Fruit fly (Drosophila melanogaster) whole organism: ENCODE measurements around the gene ppl.

Source experiments
- CG8478 ChIP-seq: fragments of >200 bp; optimal IDR thresholded peaks from 2 replicates; lab custom pipeline; 2018; ENCODE audit warnings: inconsistent platforms
- Dll ChIP-seq: fragments of >200 bp; optimal IDR thresholded peaks from 2 replicates; lab custom pipeline; 2017
- EcR ChIP-seq, 2 experiments: fragments of >200 bp; optimal IDR thresholded peaks; 2 replicates each; lab custom pipeline; 2017; ENCODE audit warnings: missing biosample characterization in 2 of 2, missing genetic modification characterization in 2 of 2, missing genetic modification reagents in 2 of 2
- pan ChIP-seq: fragments of >200 bp; optimal IDR thresholded peaks from 2 replicates; lab custom pipeline; 2017
- psq ChIP-seq: fragments of >200 bp; optimal IDR thresholded peaks from 2 replicates; lab custom pipeline; 2017
- usp ChIP-seq: fragments of >200 bp; optimal IDR thresholded peaks from 2 replicates; lab custom pipeline; 2017; ENCODE audit warnings: missing biosample characterization, missing genetic modification characterization, mixed read lengths

Gene ppl

DNA sequence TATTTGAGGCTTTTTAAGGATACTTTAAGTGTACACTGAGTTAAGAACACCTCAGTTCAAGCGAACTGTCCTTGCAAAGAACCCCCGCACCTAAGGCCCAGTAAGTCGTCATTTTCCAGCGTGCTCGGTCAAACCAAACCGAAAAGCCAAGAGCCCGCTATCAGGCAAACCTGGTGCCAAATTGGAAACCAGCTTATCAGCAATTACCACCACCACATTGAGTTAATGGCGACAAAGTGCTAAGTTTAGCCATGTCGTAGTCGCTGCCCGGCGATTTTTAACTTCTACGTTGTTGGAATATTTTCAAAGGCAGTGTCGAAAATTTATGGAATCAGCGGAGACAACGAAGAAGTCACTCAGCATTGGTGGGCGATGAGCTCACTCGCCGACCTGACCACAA is 1.4 kb upstream of the ppl start:
- TF ChIP-seq Dll (lab: Kevin White, UChicago) (no peak), CG8478 (no peak), pan (lab: Kevin White, UChicago) (no peak), EcR (GFP tag; optimal IDR thresholded peaks at IDR 0.05; lab: Kevin White, UChicago) (no peak), usp (GFP tag; lab: Kevin White, UChicago) (no peak), psq (lab: Kevin White, UChicago) (no peak)

DNA sequence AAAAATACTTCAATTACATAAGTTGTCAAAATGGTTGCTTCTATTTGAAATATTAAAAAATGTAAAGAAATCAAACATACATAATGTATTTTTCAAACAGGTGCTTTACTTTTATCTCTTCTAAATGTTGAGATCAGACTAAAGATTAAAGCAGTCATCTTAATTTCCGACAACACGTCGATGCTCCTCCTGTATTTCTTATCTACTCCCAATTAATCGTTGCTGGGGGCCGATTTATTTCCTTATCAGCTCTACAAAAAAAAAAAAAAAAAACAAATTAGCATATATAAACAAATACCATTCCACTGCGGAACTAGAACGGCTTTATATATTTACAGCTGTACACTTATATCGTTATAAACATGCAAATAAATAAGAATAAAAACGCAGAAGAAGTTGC is 400 bp upstream of the ppl start:
- no peak for TF ChIP-seq psq (lab: Kevin White, UChicago)
- no peak for TF ChIP-seq EcR (GFP tag; optimal IDR thresholded peaks at IDR 0.05; lab: Kevin White, UChicago)
- TF ChIP-seq pan (lab: Kevin White, UChicago), result no peak
- no peak for TF ChIP-seq CG8478
- no peak for TF ChIP-seq usp (GFP tag; lab: Kevin White, UChicago)
- no peak for TF ChIP-seq Dll (lab: Kevin White, UChicago)

DNA sequence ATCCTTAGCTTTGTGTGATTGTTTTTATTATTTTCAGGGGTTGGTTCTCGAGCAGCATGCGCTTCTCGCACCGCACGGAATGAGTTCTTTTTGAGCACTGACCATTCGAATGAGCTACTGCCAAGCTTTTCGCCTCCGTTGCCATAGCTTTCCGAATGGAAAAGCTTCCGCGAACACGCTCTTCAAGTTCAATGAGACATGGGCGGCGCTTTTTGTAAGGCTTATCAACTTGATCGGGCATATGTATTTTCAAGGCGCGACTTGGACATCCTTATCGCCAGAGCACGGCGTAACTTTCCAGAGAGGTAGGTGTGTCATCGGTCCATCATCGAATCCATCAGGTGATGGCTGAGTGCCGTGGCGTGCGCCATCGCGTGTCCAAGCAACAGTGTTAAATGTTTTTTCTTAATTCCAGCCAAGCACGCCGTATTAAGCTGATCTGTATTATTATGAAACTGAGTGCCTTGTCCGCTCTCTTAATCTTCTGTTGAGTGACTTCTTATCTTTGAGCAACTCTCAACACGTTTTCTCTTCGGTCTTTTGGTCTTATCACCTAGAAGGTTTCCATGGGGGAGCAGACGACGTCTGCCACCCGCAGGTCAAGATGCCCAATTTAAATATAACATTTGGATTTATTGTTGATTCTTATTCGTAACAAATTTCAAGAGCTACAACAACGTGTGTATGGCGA is 1.3 kb downstream of the ppl start, which contains the start of gene AcCoAS:
Gene AcCoAS, minus strand, starts transcription at position 368 of the 691 bp plus-strand sequence.
- TF ChIP-seq usp (GFP tag; lab: Kevin White, UChicago) (no peak), pan (lab: Kevin White, UChicago) (no peak), EcR (GFP tag; optimal IDR thresholded peaks at IDR 0.05; lab: Kevin White, UChicago) (no peak), CG8478 (no peak), Dll (lab: Kevin White, UChicago) (no peak), psq (lab: Kevin White, UChicago) (no peak)

DNA sequence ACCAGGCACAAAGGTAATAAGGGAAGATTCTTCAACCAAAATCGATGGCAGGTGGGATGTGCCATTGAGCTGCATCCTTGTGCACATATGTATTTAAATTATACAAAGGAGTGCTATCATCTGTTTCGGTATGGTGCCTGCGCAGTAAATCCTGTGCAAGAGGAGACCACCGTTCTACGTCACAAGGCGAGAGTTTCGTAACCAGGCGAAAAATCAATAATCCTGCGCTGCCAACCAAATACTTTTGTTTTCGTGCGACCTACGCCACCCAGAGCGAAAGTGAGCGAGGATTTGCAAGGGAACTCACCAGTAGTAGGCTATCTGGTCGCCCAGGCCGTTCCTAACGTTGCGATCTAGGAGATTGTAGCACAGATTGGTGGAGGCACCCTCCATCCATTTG is 2.1 kb downstream of the ppl start:
- TF ChIP-seq CG8478, result no peak
- no peak for TF ChIP-seq Dll (lab: Kevin White, UChicago)
- no peak for TF ChIP-seq usp (GFP tag; lab: Kevin White, UChicago)
- TF ChIP-seq pan (lab: Kevin White, UChicago), result no peak
- TF ChIP-seq psq (lab: Kevin White, UChicago), result no peak
- TF ChIP-seq EcR (GFP tag; optimal IDR thresholded peaks at IDR 0.05; lab: Kevin White, UChicago), result no peak

DNA sequence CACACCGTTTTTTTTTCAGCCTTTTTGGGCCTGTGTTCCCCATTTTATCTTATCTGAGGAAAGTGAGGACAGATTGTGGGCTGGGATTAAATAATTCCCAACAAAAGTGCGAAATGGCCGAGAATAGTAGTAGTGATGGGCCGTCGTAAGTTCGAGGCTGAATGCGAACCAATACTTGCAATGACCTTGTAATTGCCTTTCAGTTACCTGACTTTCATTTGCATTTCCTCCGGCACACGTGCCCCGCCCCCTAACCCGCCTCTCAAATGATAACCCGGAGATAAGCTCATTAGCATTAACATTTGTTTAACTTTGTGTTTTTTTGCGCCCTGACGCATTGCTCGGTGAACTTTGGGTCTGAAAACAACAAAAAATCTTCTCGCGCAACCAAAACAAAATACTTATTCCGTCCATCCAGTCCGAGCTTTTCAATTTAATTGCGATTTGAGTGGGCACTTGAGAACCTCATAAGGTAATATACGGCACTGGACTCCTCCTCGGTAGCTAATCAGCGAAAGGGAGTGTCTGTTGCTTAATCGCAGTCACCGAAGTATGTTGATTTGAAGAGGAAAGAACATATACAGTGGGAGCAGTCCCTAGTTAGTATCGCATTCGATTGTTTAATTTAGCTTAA is 3.3 kb downstream of the ppl start:
- no peak for TF ChIP-seq usp (GFP tag; lab: Kevin White, UChicago)
- TF ChIP-seq EcR (GFP tag; optimal IDR thresholded peaks at IDR 0.05; lab: Kevin White, UChicago), result no peak
- TF ChIP-seq CG8478, result no peak
- no peak for TF ChIP-seq Dll (lab: Kevin White, UChicago)
- no peak for TF ChIP-seq pan (lab: Kevin White, UChicago)
- no peak for TF ChIP-seq psq (lab: Kevin White, UChicago)

dm6 chr3L:21276296-21277257 is 4.7 kb downstream of the ppl start:
- TF ChIP-seq Dll (lab: Kevin White, UChicago) (no peak), usp (GFP tag; lab: Kevin White, UChicago) (no peak), CG8478 (no peak), psq (lab: Kevin White, UChicago) (no peak), EcR (GFP tag; optimal IDR thresholded peaks at IDR 0.05; lab: Kevin White, UChicago) (no peak), pan (lab: Kevin White, UChicago) (no peak)

DNA sequence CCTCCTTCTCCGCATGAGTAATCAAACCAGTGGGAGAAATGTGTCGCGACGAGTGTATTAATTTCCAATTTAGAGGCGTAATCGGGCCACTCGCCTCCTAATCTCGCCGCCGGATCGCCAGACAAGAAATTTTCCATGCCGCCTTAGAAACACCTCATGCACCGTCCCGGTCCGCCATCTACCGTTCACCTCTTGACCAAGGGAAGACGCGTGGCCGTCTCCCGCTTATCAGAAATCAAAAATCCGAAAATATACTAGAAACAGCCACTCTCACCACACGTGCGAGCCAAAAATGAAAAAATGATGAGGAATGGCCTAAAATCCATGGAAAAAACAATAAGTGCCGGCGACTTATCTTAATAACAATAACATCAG is 5.4 kb downstream of the ppl start:
- TF ChIP-seq CG8478 (no peak), EcR (GFP tag; optimal IDR thresholded peaks at IDR 0.05; lab: Kevin White, UChicago) (no peak), usp (GFP tag; lab: Kevin White, UChicago) (no peak), pan (lab: Kevin White, UChicago) (no peak), Dll (lab: Kevin White, UChicago) (no peak), psq (lab: Kevin White, UChicago) (no peak)

DNA sequence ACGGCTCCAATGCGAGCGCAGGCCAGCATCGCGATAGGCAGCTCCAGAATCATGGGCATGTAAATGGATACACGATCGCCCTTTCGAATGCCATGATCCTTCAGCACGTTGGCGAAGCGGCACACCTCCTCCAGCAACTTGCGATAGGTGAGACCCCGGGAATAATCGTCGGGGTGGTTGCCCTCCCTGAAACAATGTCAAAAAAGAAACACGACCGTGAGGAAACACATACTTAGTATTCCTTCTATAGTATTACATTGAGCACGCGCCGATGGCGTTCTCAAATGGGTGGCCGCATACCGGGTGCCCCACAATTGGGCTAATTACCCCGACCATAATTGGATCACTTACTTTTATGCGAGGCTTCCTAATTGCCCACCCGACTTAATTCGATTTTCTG is 7.8 kb downstream of the ppl start:
- no peak for TF ChIP-seq EcR (GFP tag; optimal IDR thresholded peaks at IDR 0.05; lab: Kevin White, UChicago)
- TF ChIP-seq psq (lab: Kevin White, UChicago), result no peak
- no peak for TF ChIP-seq usp (GFP tag; lab: Kevin White, UChicago)
- TF ChIP-seq Dll (lab: Kevin White, UChicago), result no peak
- TF ChIP-seq pan (lab: Kevin White, UChicago), result no peak
- no peak for TF ChIP-seq CG8478

DNA sequence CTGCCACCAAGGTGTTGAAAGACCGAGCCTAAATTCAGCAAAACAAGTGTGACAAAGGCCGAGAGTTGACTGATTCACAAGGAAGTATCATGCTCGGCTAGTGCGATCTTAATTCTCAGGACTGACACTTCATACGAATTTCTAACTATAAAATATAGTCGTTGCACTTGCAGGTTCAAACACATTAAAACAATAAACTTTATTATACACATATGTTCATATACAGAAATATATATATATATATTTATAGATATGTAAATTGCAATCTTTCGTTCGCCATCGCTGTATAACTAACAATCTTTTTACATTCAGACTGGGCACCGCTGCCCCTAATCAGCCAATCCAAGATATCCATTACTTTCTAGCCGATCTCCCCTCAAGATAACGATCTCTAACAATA is 10.8 kb downstream of the ppl start, which contains the start of gene CG9389:
Gene CG9389, minus strand, starts transcription at position 101 of the 400 bp plus-strand sequence.
- no peak for TF ChIP-seq psq (lab: Kevin White, UChicago)
- no peak for TF ChIP-seq CG8478
- TF ChIP-seq pan (lab: Kevin White, UChicago), result no peak
- no peak for TF ChIP-seq Dll (lab: Kevin White, UChicago)
- no peak for TF ChIP-seq EcR (GFP tag; optimal IDR thresholded peaks at IDR 0.05; lab: Kevin White, UChicago)
- no peak for TF ChIP-seq usp (GFP tag; lab: Kevin White, UChicago)

DNA sequence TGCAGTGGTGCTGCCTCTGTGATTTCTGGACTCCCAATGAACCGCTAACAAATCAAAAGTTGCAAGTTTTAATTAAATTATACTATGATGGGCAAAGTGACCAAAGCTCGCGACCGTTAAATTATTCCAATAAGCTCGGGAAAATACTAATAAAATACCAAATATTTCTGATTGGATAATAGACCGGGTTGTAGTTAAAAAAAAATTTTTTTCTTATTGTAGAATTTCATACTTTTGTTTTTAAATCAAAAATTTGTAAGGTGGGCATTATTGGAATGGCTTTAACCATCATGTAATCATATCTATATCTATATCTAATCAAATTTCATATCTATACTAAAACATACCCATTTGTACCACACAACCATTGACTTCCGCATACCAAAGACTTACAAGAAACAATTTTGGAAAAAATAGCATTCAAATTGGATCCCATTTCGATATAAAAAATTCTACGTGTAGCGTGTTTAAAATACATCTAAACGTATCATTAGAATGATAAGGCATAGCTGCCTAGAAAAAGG is 13.4 kb downstream of the ppl start, which contains the start of gene CG9391:
Gene CG9391, minus strand, starts transcription at position 474 of the 524 bp plus-strand sequence.
- no peak for TF ChIP-seq CG8478
- no peak for TF ChIP-seq EcR (GFP tag; optimal IDR thresholded peaks at IDR 0.05; lab: Kevin White, UChicago)
- no peak for TF ChIP-seq psq (lab: Kevin White, UChicago)
